Worm (Caenorhabditis elegans): ENCODE data around the gene dph-1.

DNA sequence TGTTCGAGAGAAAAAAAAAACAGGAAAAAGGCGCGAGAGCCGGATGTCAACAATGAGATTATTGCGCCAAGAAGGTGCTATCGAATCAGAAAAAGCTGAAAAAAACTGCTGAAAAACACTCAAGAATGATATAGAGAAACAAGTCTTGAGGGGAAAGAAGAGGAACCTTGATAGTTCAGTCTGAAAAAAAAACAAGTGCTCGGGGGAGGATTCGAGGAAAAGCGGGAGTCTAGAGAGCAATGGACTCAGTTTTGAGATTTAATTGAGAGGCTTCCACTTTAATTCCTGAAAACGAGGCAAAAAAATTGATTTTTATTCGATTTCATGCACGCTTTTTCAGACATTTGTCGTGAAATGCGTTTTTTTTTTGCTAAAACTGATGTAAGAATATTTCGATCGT, 12.1 kb upstream of the dph-1 start, which contains the start of gene npr-15:
- no peak for TF ChIP-seq unc-39 (tag; optimal IDR thresholded peaks at IDR 0.05)
- TF ChIP-seq snpc-4 (tag; optimal IDR thresholded peaks at IDR 0.05) = no peak
- TF ChIP-seq elt-3 (tag; optimal IDR thresholded peaks at IDR 0.05) = no peak
- TF ChIP-seq lin-13 (tag; optimal IDR thresholded peaks at IDR 0.05) = no peak
- no peak for TF ChIP-seq unc-62 (GFP tag; optimal IDR thresholded peaks at IDR 0.05)
- no peak for TF ChIP-seq nhr-28 (tag; optimal IDR thresholded peaks at IDR 0.05)
- TF ChIP-seq M03D4.4 (tag; optimal IDR thresholded peaks at IDR 0.05) = no peak
- TF ChIP-seq ceh-39 (tag; optimal IDR thresholded peaks at IDR 0.05) = no peak
- no peak for TF ChIP-seq nhr-76 (tag; optimal IDR thresholded peaks at IDR 0.05)
- no peak for TF ChIP-seq nhr-12 (tag; optimal IDR thresholded peaks at IDR 0.05)
- no peak for TF ChIP-seq ztf-11 (tag; optimal IDR thresholded peaks at IDR 0.05)
- no peak for TF ChIP-seq pha-4 (tag; optimal IDR thresholded peaks at IDR 0.05)
- TF ChIP-seq lin-32 (GFP tag; optimal IDR thresholded peaks at IDR 0.05) = no peak
- no peak for TF ChIP-seq nhr-2 (tag; optimal IDR thresholded peaks at IDR 0.05)
